Worm (Caenorhabditis elegans): ENCODE results near the gene W08F4.7.

DNA sequence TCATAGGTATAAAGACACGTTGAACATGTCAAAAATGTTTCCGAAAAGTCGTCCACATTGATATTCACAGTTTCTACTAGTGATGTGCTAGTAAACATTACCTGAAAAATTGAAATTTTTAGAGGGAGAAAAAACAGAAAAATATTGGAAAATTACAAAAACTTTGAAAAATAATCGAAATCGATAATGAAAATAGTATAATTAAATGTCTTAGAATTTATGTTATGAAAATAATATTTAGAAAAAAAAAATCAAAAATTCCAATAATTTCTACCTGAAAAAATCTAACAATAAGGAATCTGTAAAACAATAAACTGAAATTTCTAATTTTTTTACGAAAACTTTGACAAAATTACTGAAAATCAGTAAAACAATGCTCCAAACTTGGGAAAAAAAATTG lies 24.5 kb upstream of the W08F4.7 start, which contains the start of gene nhl-3:
- TF ChIP-seq ama-1 (optimal IDR thresholded peaks at IDR 0.05) (no peak), nhr-12 (tag; optimal IDR thresholded peaks at IDR 0.05) (no peak), aly-2 (tag; optimal IDR thresholded peaks at IDR 0.05) (no peak), elt-1 (tag; optimal IDR thresholded peaks at IDR 0.05) (no peak), nhr-237 (tag; optimal IDR thresholded peaks at IDR 0.05) (no peak), unc-62 (GFP tag; optimal IDR thresholded peaks at IDR 0.05) (no peak), alr-1 (tag; optimal IDR thresholded peaks at IDR 0.05) (no peak), zag-1 (tag; optimal IDR thresholded peaks at IDR 0.05) (no peak), lin-39 (tag; optimal IDR thresholded peaks at IDR 0.05) (no peak), fos-1 (tag; optimal IDR thresholded peaks at IDR 0.05) (no peak), ztf-11 (tag; optimal IDR thresholded peaks at IDR 0.05) (no peak), nhr-11 (tag; optimal IDR thresholded peaks at IDR 0.05) (no peak), egl-27 (tag; optimal IDR thresholded peaks at IDR 0.05) (no peak)

Measured in whole organism, L2 larva.